Worm (Caenorhabditis elegans) whole organism, young adult: ENCODE results near the gene Y40B10A.5.

Source experiments
- hsf-1 ChIP-seq: fragments of 200-800 bp; sonication (Bioruptor generic); IDR thresholded peaks from 2 replicates; pipeline ENCODE4 v1.3.6; 2022; ENCODE audit warnings: missing genetic modification reagents, missing genetic modification characterization, missing compliant biosample characterization
- lag-1 ChIP-seq: fragments of 200-800 bp; sonication (Bioruptor generic); IDR thresholded peaks from 2 replicates; pipeline ENCODE4 v1.3.6; 2022; ENCODE audit warnings: missing genetic modification reagents, missing genetic modification characterization, missing compliant biosample characterization
- madf-6 ChIP-seq: fragments of 200-800 bp; sonication (Bioruptor generic); IDR thresholded peaks from 2 replicates; pipeline ENCODE4 v1.3.6; 2022; ENCODE audit warnings: missing genetic modification reagents, missing genetic modification characterization, missing compliant biosample characterization
- unc-62 ChIP-seq: fragments of 150-350 bp; optimal IDR thresholded peaks from 2 replicates; lab custom pipeline; 2014; ENCODE audit warnings: missing biosample characterization, missing genetic modification reagents, missing genetic modification characterization

- TF ChIP-seq madf-6 (no peak), lag-1 (GFP tag; lab: Robert Waterston, UW) (no peak), hsf-1 (GFP tag; lab: Robert Waterston, UW) (no peak), unc-62 (GFP tag; lab: Kevin White, UChicago) (no peak)
Measured at ce11 chrV:2066780-2067179, 20.9 kb upstream of the Y40B10A.5 start, which contains the start of gene nhr-86.
